Worm (Caenorhabditis elegans) whole organism, young adult: Measurements from ENCODE around the gene ech-2.

Experiments
- C17E4.6 ChIP-seq: fragments of 200-800 bp; sonication (Bioruptor generic); IDR thresholded peaks from 2 replicates; pipeline ENCODE4 v1.3.6; 2022; ENCODE audit warnings: missing genetic modification reagents, missing genetic modification characterization, missing compliant biosample characterization
- T26A5.8 ChIP-seq: sonication (generic microtip); optimal IDR thresholded peaks from 2 replicates; lab custom pipeline; 2016; ENCODE audit warnings: missing genetic modification characterization, missing compliant biosample characterization
- attf-5 ChIP-seq: fragments of 200-800 bp; sonication (Bioruptor generic); optimal IDR thresholded peaks from 2 replicates; lab custom pipeline; 2018; ENCODE audit warnings: mild to moderate bottlenecking, missing genetic modification characterization, missing compliant biosample characterization
- gei-17 ChIP-seq: fragments of 200-800 bp; sonication (Bioruptor generic); optimal IDR thresholded peaks from 2 replicates; lab custom pipeline; 2018; ENCODE audit warnings: mild to moderate bottlenecking, missing genetic modification characterization, missing compliant biosample characterization
- let-607 ChIP-seq, 2 experiments: fragments of 200-800 bp in 1 of 2; sonication (Bioruptor generic) in 1 of 2; sonication (generic microtip) in 1 of 2; optimal IDR thresholded peaks; 2 replicates each; lab custom pipeline; 2016 to 2018; ENCODE audit warnings: mild to moderate bottlenecking in 2 of 2, missing compliant biosample characterization in 2 of 2, missing genetic modification characterization in 2 of 2, moderate library complexity in 2 of 2, missing genotype in 1 of 2
- nhr-179 ChIP-seq: sonication (generic microtip); optimal IDR thresholded peaks from 2 replicates; lab custom pipeline; 2016; ENCODE audit warnings: mild to moderate bottlenecking, missing genetic modification characterization, missing compliant biosample characterization
- pha-4 ChIP-seq: fragments of 150-350 bp; sonication (generic microtip); optimal IDR thresholded peaks from 2 replicates; lab custom pipeline; 2014; ENCODE audit warnings: missing biosample characterization, missing genetic modification reagents, missing genetic modification characterization
- rpc-1 ChIP-seq, 2 experiments: fragments of 150-350 bp in 1 of 2; sonication (generic microtip) in 1 of 2; optimal IDR thresholded peaks; 2 replicates each; lab custom pipeline; 2014 to 2018; ENCODE audit warnings: missing biosample characterization in 1 of 2, missing genetic modification characterization in 1 of 2, missing genetic modification reagents in 1 of 2, missing genotype in 1 of 2
- snpc-4 ChIP-seq, 5 experiments: fragments of 150-350 bp in 1 of 5; sonication (generic microtip) in 4 of 5; optimal IDR thresholded peaks; 2 replicates each; lab custom pipeline; 2014 to 2018; ENCODE audit warnings: missing genetic modification characterization in 5 of 5, missing biosample characterization in 3 of 5, antibody characterized with exemption in 2 of 5, mild to moderate bottlenecking in 2 of 5, missing compliant biosample characterization in 2 of 5, missing genotype in 2 of 5, moderate library complexity in 2 of 5, missing genetic modification reagents in 1 of 5
- unc-62 ChIP-seq: fragments of 150-350 bp; optimal IDR thresholded peaks from 2 replicates; lab custom pipeline; 2014; ENCODE audit warnings: missing biosample characterization, missing genetic modification reagents, missing genetic modification characterization
- ztf-6 ChIP-seq: fragments of 200-800 bp; sonication (Bioruptor generic); IDR thresholded peaks from 2 replicates; pipeline ENCODE4 v1.3.6; 2022; ENCODE audit warnings: missing genetic modification reagents, missing genetic modification characterization, missing compliant biosample characterization

- TF ChIP-seq snpc-4 (GFP tag; optimal IDR thresholded peaks at IDR 0.05; lab: Kevin White, UChicago) = no peak
- TF ChIP-seq snpc-4 (tag; optimal IDR thresholded peaks at IDR 0.05; lab: Kevin White, UChicago) = no peak
- TF ChIP-seq let-607 (tag; optimal IDR thresholded peaks at IDR 0.05; lab: Kevin White, UChicago) = no peak
- no peak for TF ChIP-seq nhr-179 (tag; lab: Kevin White, UChicago)
- no peak for TF ChIP-seq T26A5.8
- TF ChIP-seq rpc-1 (optimal IDR thresholded peaks at IDR 0.05; lab: Kevin White, UChicago) = no peak
- no peak for TF ChIP-seq rpc-1 (tag; optimal IDR thresholded peaks at IDR 0.05; lab: Kevin White, UChicago)
- no peak for TF ChIP-seq C17E4.6
- no peak for TF ChIP-seq ztf-6
- TF ChIP-seq pha-4 (tag; lab: Kevin White, UChicago) = no peak
- no peak for TF ChIP-seq attf-5
- TF ChIP-seq gei-17 (GFP tag; lab: Kevin White, UChicago) = no peak
- no peak for TF ChIP-seq unc-62 (GFP tag; lab: Kevin White, UChicago)
Measured at ce11 chrIV:11900399-11900798, 44.2 kb upstream of the ech-2 start.
